1 fruit fly cellular context compared by ENCODE assay signal in the genomic region with DNA sequence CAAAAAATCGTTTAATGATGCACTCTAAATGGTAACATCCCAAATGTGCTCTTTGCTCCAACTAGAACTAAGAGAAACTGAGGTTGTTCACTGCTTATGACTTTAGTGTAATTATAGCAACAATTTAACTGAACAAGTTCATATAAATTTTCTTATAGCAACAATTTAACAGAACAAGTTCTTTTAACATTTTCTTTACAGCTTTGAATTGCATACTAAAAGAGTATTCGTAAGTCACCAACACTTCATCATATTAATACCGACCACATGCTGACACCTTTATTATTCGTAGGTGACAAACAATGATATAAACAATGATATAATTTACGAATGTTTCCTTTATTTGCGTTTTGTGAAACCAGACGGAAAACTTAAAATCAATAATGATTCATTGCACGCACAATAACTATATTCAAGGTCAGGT.
A peak's percentile ranks its signal among the peaks of the same experiment; 100 is the strongest.
TF ChIP-seq lines count a peak whose summit lies in the region.

No protein-coding gene starts in this region.

TF ChIP-seq in whole organism, embryonic, 481 proteins besides CTCF, POLR2A, EP300 and RAD21 (continued from another document and continues in another):
- TF ChIP-seq tna (GFP tag; IDR thresholded peaks at IDR 0.05; lab: Robert Waterston, UW; ENCODE audit: partially characterized antibody) (no peak), Dek (tag; optimal IDR thresholded peaks at IDR 0.05; lab: Kevin White, UChicago) (peak; percentile 17), trem (tag; optimal IDR thresholded peaks at IDR 0.05; lab: Kevin White, UChicago) (peak; percentile 14), CG43689 (GFP tag; IDR thresholded peaks at IDR 0.05; lab: Robert Waterston, UW) (no peak), Ets97D (GFP tag; optimal IDR thresholded peaks at IDR 0.05; lab: Kevin White, UChicago) (no peak), ssp (GFP tag; IDR thresholded peaks at IDR 0.05; lab: Robert Waterston, UW) (no peak), Dip3 (GFP tag; optimal IDR thresholded peaks at IDR 0.05; lab: Kevin White, UChicago) (no peak), CG8924 (tag; optimal IDR thresholded peaks at IDR 0.05; lab: Kevin White, UChicago) (no peak), CG17912 (GFP tag; optimal IDR thresholded peaks at IDR 0.05; lab: Kevin White, UChicago) (no peak), CG7556 (GFP tag; optimal IDR thresholded peaks at IDR 0.05; lab: Kevin White, UChicago) (peak; percentile 40), sens-2 (GFP tag; IDR thresholded peaks at IDR 0.05; lab: Robert Waterston, UW) (no peak), CG4404 (GFP tag; IDR thresholded peaks at IDR 0.05; lab: Robert Waterston, UW) (no peak), salm (tag; optimal IDR thresholded peaks at IDR 0.05; lab: Kevin White, UChicago) (no peak), CG17385 (GFP tag; optimal IDR thresholded peaks at IDR 0.05; lab: Kevin White, UChicago) (no peak), CG1529 (GFP tag; optimal IDR thresholded peaks at IDR 0.05; lab: Kevin White, UChicago) (no peak), CG15696 (tag; optimal IDR thresholded peaks at IDR 0.05; lab: Kevin White, UChicago) (no peak), Myb (GFP tag; optimal IDR thresholded peaks at IDR 0.05; lab: Kevin White, UChicago) (no peak), Doc3 (GFP tag; IDR thresholded peaks at IDR 0.05; lab: Robert Waterston, UW; ENCODE audit: partially characterized antibody) (no peak), TFAM (GFP tag; optimal IDR thresholded peaks at IDR 0.05; lab: Kevin White, UChicago) (no peak), onecut (GFP tag; IDR thresholded peaks at IDR 0.05; lab: Robert Waterston, UW) (peak; percentile 50), CG3838 (GFP tag; optimal IDR thresholded peaks at IDR 0.05; lab: Kevin White, UChicago) (no peak), CG10565 (GFP tag; optimal IDR thresholded peaks at IDR 0.05; lab: Kevin White, UChicago) (no peak), kay (GFP tag; optimal IDR thresholded peaks at IDR 0.05; lab: Kevin White, UChicago) (peak; percentile 16), Dbx (GFP tag; IDR thresholded peaks at IDR 0.05; lab: Robert Waterston, UW) (no peak), Atf-2 (GFP tag; optimal IDR thresholded peaks at IDR 0.05; lab: Kevin White, UChicago) (no peak), Ptx1 (GFP tag; IDR thresholded peaks at IDR 0.05; lab: Robert Waterston, UW) (no peak), CG4328 (GFP tag; optimal IDR thresholded peaks at IDR 0.05; lab: Kevin White, UChicago) (no peak), ftz-f1 (GFP tag; optimal IDR thresholded peaks at IDR 0.05; lab: Kevin White, UChicago) (no peak), dati (GFP tag; IDR thresholded peaks at IDR 0.05; lab: Robert Waterston, UW) (no peak), CG10543 (GFP tag; optimal IDR thresholded peaks at IDR 0.05; lab: Kevin White, UChicago) (peak; percentile 40), NFAT (GFP tag; IDR thresholded peaks at IDR 0.05; lab: Robert Waterston, UW) (no peak), Bteb2 (GFP tag; optimal IDR thresholded peaks at IDR 0.05; lab: Kevin White, UChicago) (no peak), ham (GFP tag; IDR thresholded peaks at IDR 0.05; lab: Robert Waterston, UW) (no peak), CG3847 (GFP tag; IDR thresholded peaks at IDR 0.05; lab: Robert Waterston, UW) (no peak), CG4360 (GFP tag; IDR thresholded peaks at IDR 0.05; lab: Robert Waterston, UW) (no peak), CG13624 (GFP tag; optimal IDR thresholded peaks at IDR 0.05; lab: Kevin White, UChicago) (no peak), Dfd (GFP tag; optimal IDR thresholded peaks at IDR 0.05; lab: Kevin White, UChicago) (no peak), CG33557 (GFP tag; optimal IDR thresholded peaks at IDR 0.05; lab: Kevin White, UChicago) (no peak), HLH4C (GFP tag; IDR thresholded peaks at IDR 0.05; lab: Robert Waterston, UW; ENCODE audit: partially characterized antibody) (no peak), al (GFP tag; IDR thresholded peaks at IDR 0.05; lab: Robert Waterston, UW) (no peak), Hmr (GFP tag; optimal IDR thresholded peaks at IDR 0.05; lab: Kevin White, UChicago) (peak; percentile 27), Hr78 (GFP tag; optimal IDR thresholded peaks at IDR 0.05; lab: Kevin White, UChicago) (no peak), croc (GFP tag; conservative IDR thresholded peaks at IDR 0.05; lab: Robert Waterston, UW) (no peak), fru (optimal IDR thresholded peaks at IDR 0.05; lab: Kevin White, UChicago) (no peak), otp (GFP tag; IDR thresholded peaks at IDR 0.05; lab: Robert Waterston, UW) (no peak), HHEX (GFP tag; optimal IDR thresholded peaks at IDR 0.05; lab: Kevin White, UChicago) (peak; percentile 2), cg (GFP tag; optimal IDR thresholded peaks at IDR 0.05; lab: Kevin White, UChicago) (no peak), slou (GFP tag; optimal IDR thresholded peaks at IDR 0.05; lab: Kevin White, UChicago) (no peak), CG3281 (GFP tag; optimal IDR thresholded peaks at IDR 0.05; lab: Kevin White, UChicago) (peak; percentile 54), CG10267 (tag; optimal IDR thresholded peaks at IDR 0.05; lab: Kevin White, UChicago) (no peak), Trl (optimal IDR thresholded peaks at IDR 0.05; lab: Kevin White, UChicago) (peak in 1 of 2 experiments; percentile 8), Trl (GFP tag; optimal IDR thresholded peaks at IDR 0.05; lab: Kevin White, UChicago) (no peak), CG7372 (GFP tag; IDR thresholded peaks at IDR 0.05; lab: Robert Waterston, UW) (no peak), knrl (GFP tag; IDR thresholded peaks at IDR 0.05; lab: Robert Waterston, UW; ENCODE audit: partially characterized antibody) (no peak), gsb (GFP tag; IDR thresholded peaks at IDR 0.05; lab: Robert Waterston, UW) (no peak), CG3407 (GFP tag; optimal IDR thresholded peaks at IDR 0.05; lab: Kevin White, UChicago) (no peak), CG1233 (GFP tag; optimal IDR thresholded peaks at IDR 0.05; lab: Kevin White, UChicago) (no peak), wek (GFP tag; optimal IDR thresholded peaks at IDR 0.05; lab: Kevin White, UChicago) (peak; percentile 31), twi (tag; optimal IDR thresholded peaks at IDR 0.05; lab: Kevin White, UChicago) (no peak), CG10274 (GFP tag; optimal IDR thresholded peaks at IDR 0.05; lab: Kevin White, UChicago) (peak; percentile 20), CG8388 (GFP tag; optimal IDR thresholded peaks at IDR 0.05; lab: Kevin White, UChicago) (no peak), CG13775 (GFP tag; optimal IDR thresholded peaks at IDR 0.05; lab: Kevin White, UChicago) (no peak), ato (GFP tag; IDR thresholded peaks at IDR 0.05; lab: Robert Waterston, UW; ENCODE audit: partially characterized antibody) (no peak), CG3163 (GFP tag; optimal IDR thresholded peaks at IDR 0.05; lab: Kevin White, UChicago) (no peak), cato (GFP tag; optimal IDR thresholded peaks at IDR 0.05; lab: Kevin White, UChicago; ENCODE audit: borderline replicate concordance) (no peak), tap (tag; optimal IDR thresholded peaks at IDR 0.05; lab: Kevin White, UChicago) (no peak), Mes4 (GFP tag; optimal IDR thresholded peaks at IDR 0.05; lab: Kevin White, UChicago) (peak; percentile 0), Ets65A (GFP tag; lab: Kevin White, UChicago) (no peak), lab (GFP tag; optimal IDR thresholded peaks at IDR 0.05; lab: Kevin White, UChicago) (peak; percentile 7), CG12744 (GFP tag; optimal IDR thresholded peaks at IDR 0.05; lab: Kevin White, UChicago) (no peak), oc (tag; optimal IDR thresholded peaks at IDR 0.05; lab: Kevin White, UChicago) (no peak), NfI (GFP tag; optimal IDR thresholded peaks at IDR 0.05; lab: Kevin White, UChicago) (no peak), prd (optimal IDR thresholded peaks at IDR 0.05; lab: Kevin White, UChicago) (no peak), prd (GFP tag; IDR thresholded peaks at IDR 0.05; lab: Robert Waterston, UW) (no peak), CG15073 (GFP tag; optimal IDR thresholded peaks at IDR 0.05; lab: Kevin White, UChicago) (no peak), fd102C (GFP tag; optimal IDR thresholded peaks at IDR 0.05; lab: Kevin White, UChicago) (no peak), dmrt99B (tag; optimal IDR thresholded peaks at IDR 0.05; lab: Kevin White, UChicago) (peak; percentile 25), CG1792 (GFP tag; optimal IDR thresholded peaks at IDR 0.05; lab: Kevin White, UChicago) (no peak), mld (GFP tag; IDR thresholded peaks at IDR 0.05; lab: Robert Waterston, UW; ENCODE audit: partially characterized antibody) (no peak), sqz (GFP tag; optimal IDR thresholded peaks at IDR 0.05; lab: Kevin White, UChicago) (no peak), crp (GFP tag; optimal IDR thresholded peaks at IDR 0.05; lab: Kevin White, UChicago) (no peak), sim (GFP tag; IDR thresholded peaks at IDR 0.05; lab: Robert Waterston, UW) (no peak), fd96Cb (tag; optimal IDR thresholded peaks at IDR 0.05; lab: Kevin White, UChicago) (no peak), CG30020 (tag; optimal IDR thresholded peaks at IDR 0.05; lab: Kevin White, UChicago) (no peak), row (GFP tag; IDR thresholded peaks at IDR 0.05; lab: Robert Waterston, UW) (peak; percentile 70; the same call in 2 of the 3 replicates), Hsf (GFP tag; optimal IDR thresholded peaks at IDR 0.05; lab: Kevin White, UChicago) (no peak), CG31224 (GFP tag; IDR thresholded peaks at IDR 0.05; lab: Robert Waterston, UW) (no peak), CG34224 (GFP tag; IDR thresholded peaks at IDR 0.05; lab: Robert Waterston, UW; ENCODE audit: partially characterized antibody) (no peak), scrt (GFP tag; optimal IDR thresholded peaks at IDR 0.05; lab: Kevin White, UChicago) (no peak), dysf (GFP tag; IDR thresholded peaks at IDR 0.05; lab: Robert Waterston, UW) (peak; percentile 22; the same call in 1 of the 3 replicates), CG13296 (GFP tag; optimal IDR thresholded peaks at IDR 0.05; lab: Kevin White, UChicago) (peak; percentile 52), ase (GFP tag; IDR thresholded peaks at IDR 0.05; lab: Robert Waterston, UW) (no peak), dm (GFP tag; optimal IDR thresholded peaks at IDR 0.05; lab: Kevin White, UChicago) (no peak), NC2α (GFP tag; optimal IDR thresholded peaks at IDR 0.05; lab: Kevin White, UChicago) (no peak), so (GFP tag; IDR thresholded peaks at IDR 0.05; lab: Robert Waterston, UW) (no peak), CG31365 (tag; optimal IDR thresholded peaks at IDR 0.05; lab: Kevin White, UChicago) (no peak), CG33213 (GFP tag; optimal IDR thresholded peaks at IDR 0.05; lab: Kevin White, UChicago) (no peak), insv (GFP tag; optimal IDR thresholded peaks at IDR 0.05; lab: Kevin White, UChicago) (no peak), CG16815 (GFP tag; optimal IDR thresholded peaks at IDR 0.05; lab: Kevin White, UChicago) (no peak), pho (GFP tag; optimal IDR thresholded peaks at IDR 0.05; lab: Kevin White, UChicago) (peak; percentile 21), HmgD (GFP tag; optimal IDR thresholded peaks at IDR 0.05; lab: Kevin White, UChicago) (no peak), hkb (optimal IDR thresholded peaks at IDR 0.05; lab: Kevin White, UChicago) (no peak), hkb (GFP tag; IDR thresholded peaks at IDR 0.05; lab: Robert Waterston, UW) (no peak), sna (GFP tag; IDR thresholded peaks at IDR 0.05; lab: Robert Waterston, UW; ENCODE audit: partially characterized antibody) (no peak), ttk (GFP tag; IDR thresholded peaks at IDR 0.05; lab: Robert Waterston, UW) (0 out of 2 replicates have a peak, but pooled peaks have one; percentile 9), CG9876 (GFP tag; optimal IDR thresholded peaks at IDR 0.05; lab: Kevin White, UChicago) (no peak), CG5953 (GFP tag; IDR thresholded peaks at IDR 0.05; lab: Robert Waterston, UW) (no peak), hbn (GFP tag; IDR thresholded peaks at IDR 0.05; lab: Robert Waterston, UW; ENCODE audit: partially characterized antibody) (no peak), ATbp (GFP tag; optimal IDR thresholded peaks at IDR 0.05; lab: Kevin White, UChicago) (peak; percentile 53), CG5180 (GFP tag; optimal IDR thresholded peaks at IDR 0.05; lab: Kevin White, UChicago) (peak; percentile 20), ash1 (GFP tag; optimal IDR thresholded peaks at IDR 0.05; lab: Kevin White, UChicago) (no peak), Nf-YB (GFP tag; optimal IDR thresholded peaks at IDR 0.05; lab: Kevin White, UChicago) (no peak), hth (optimal IDR thresholded peaks at IDR 0.05; lab: Kevin White, UChicago) (no peak), CG14965 (GFP tag; optimal IDR thresholded peaks at IDR 0.05; lab: Kevin White, UChicago; ENCODE audit: borderline replicate concordance) (no peak), cwo (GFP tag; optimal IDR thresholded peaks at IDR 0.05; lab: Kevin White, UChicago) (peak; percentile 22), CG42726 (GFP tag; IDR thresholded peaks at IDR 0.05; lab: Robert Waterston, UW; ENCODE audit: partially characterized antibody) (no peak), CG12391 (tag; optimal IDR thresholded peaks at IDR 0.05; lab: Kevin White, UChicago) (no peak), Six4 (GFP tag; optimal IDR thresholded peaks at IDR 0.05; lab: Kevin White, UChicago) (no peak), Optix (GFP tag; IDR thresholded peaks at IDR 0.05; lab: Robert Waterston, UW) (no peak), pzg (GFP tag; optimal IDR thresholded peaks at IDR 0.05; lab: Kevin White, UChicago) (no peak), CG17829 (tag; optimal IDR thresholded peaks at IDR 0.05; lab: Kevin White, UChicago) (no peak), CrebB (tag; optimal IDR thresholded peaks at IDR 0.05; lab: Kevin White, UChicago) (no peak), zen (tag; optimal IDR thresholded peaks at IDR 0.05; lab: Kevin White, UChicago) (no peak), CG4424 (GFP tag; optimal IDR thresholded peaks at IDR 0.05; lab: Kevin White, UChicago) (peak; percentile 28), ab (GFP tag; optimal IDR thresholded peaks at IDR 0.05; lab: Kevin White, UChicago) (no peak), Doc2 (GFP tag; IDR thresholded peaks at IDR 0.05; lab: Robert Waterston, UW) (no peak), Elba2 (GFP tag; optimal IDR thresholded peaks at IDR 0.05; lab: Kevin White, UChicago) (no peak), unc-4 (GFP tag; IDR thresholded peaks at IDR 0.05; lab: Robert Waterston, UW; ENCODE audit: partially characterized antibody) (no peak), CG3726 (GFP tag; IDR thresholded peaks at IDR 0.05; lab: Robert Waterston, UW) (no peak), tio (GFP tag; optimal IDR thresholded peaks at IDR 0.05; lab: Kevin White, UChicago) (peak; percentile 4), Sry-β (GFP tag; optimal IDR thresholded peaks at IDR 0.05; lab: Kevin White, UChicago) (no peak), CG34422 (GFP tag; IDR thresholded peaks at IDR 0.05; lab: Robert Waterston, UW) (no peak), Max (GFP tag; optimal IDR thresholded peaks at IDR 0.05; lab: Kevin White, UChicago) (no peak)
